Worm (Caenorhabditis elegans) whole organism, L3 larva: ENCODE results near the gene srw-36.

Experiments used
- ama-1 ChIP-seq: fragments of 150-350 bp; optimal IDR thresholded peaks from 2 replicates; lab custom pipeline; 2018
- egl-27 ChIP-seq: sonication (generic microtip); optimal IDR thresholded peaks from 4 replicates; lab custom pipeline; 2017; ENCODE audit warnings: missing biosample characterization, missing genetic modification reagents, missing genetic modification characterization
- eor-1 ChIP-seq, 2 experiments: fragments of 150-350 bp; optimal IDR thresholded peaks; 2 replicates each; lab custom pipeline; 2014 to 2018; ENCODE audit warnings: missing biosample characterization in 2 of 2, missing genetic modification characterization in 2 of 2
- fkh-2 ChIP-seq: fragments of 150-350 bp; optimal IDR thresholded peaks from 2 replicates; lab custom pipeline; 2014; ENCODE audit warnings: missing biosample characterization, missing genetic modification reagents, missing genetic modification characterization
- fos-1 ChIP-seq: fragments of 150-350 bp; optimal IDR thresholded peaks from 2 replicates; lab custom pipeline; 2014; ENCODE audit warnings: missing biosample characterization, missing genetic modification characterization
- nhr-28 ChIP-seq: fragments of 150-350 bp; optimal IDR thresholded peaks from 2 replicates; lab custom pipeline; 2014; ENCODE audit warnings: missing biosample characterization, missing genetic modification characterization
- sea-2 ChIP-seq: fragments of 150-350 bp; sonication (generic microtip); optimal IDR thresholded peaks from 4 replicates; lab custom pipeline; 2014; ENCODE audit warnings: missing biosample characterization, missing genetic modification reagents, missing genetic modification characterization

- no peak for TF ChIP-seq egl-27 (tag; lab: Kevin White, UChicago)
- no peak for TF ChIP-seq sea-2 (GFP tag; lab: Kevin White, UChicago)
- TF ChIP-seq fkh-2 (tag; lab: Kevin White, UChicago): no peak
- no peak for TF ChIP-seq fos-1 (tag; lab: Kevin White, UChicago)
- TF ChIP-seq ama-1 (lab: Kevin White, UChicago): no peak
- TF ChIP-seq nhr-28: no peak
- TF ChIP-seq eor-1 (tag; optimal IDR thresholded peaks at IDR 0.05; lab: Kevin White, UChicago): no peak
Observed at ce11 chrV:16646372-16646771, 36.6 kb upstream of the srw-36 start, which contains the start of gene W06G6.9.
